Fruit fly (Drosophila melanogaster) whole organism, embryonic: ENCODE results near the gene CG43078.

Source experiments
- C15 ChIP-seq: fragments of 200-800 bp; sonication (Bioruptor generic); IDR thresholded peaks from 3 replicates; pipeline ENCODE4 v1.3.6; 2022; ENCODE audit warnings: missing biosample characterization, missing genetic modification characterization
- CG10267 ChIP-seq: fragments of 200-800 bp; sonication (Bioruptor generic); optimal IDR thresholded peaks from 2 replicates; lab custom pipeline; 2018; ENCODE audit warnings: missing biosample characterization, mild to moderate bottlenecking, missing genetic modification characterization, moderate library complexity
- CG10979 ChIP-seq: fragments of 200-800 bp; sonication (Bioruptor generic); optimal IDR thresholded peaks from 2 replicates; lab custom pipeline; 2018; ENCODE audit warnings: missing biosample characterization, mild to moderate bottlenecking, missing genetic modification characterization, moderate library complexity
- CG11398 ChIP-seq: fragments of 200-800 bp; sonication (Bioruptor generic); optimal IDR thresholded peaks from 2 replicates; lab custom pipeline; 2016; ENCODE audit warnings: missing biosample characterization, missing genetic modification characterization
- CG11456 ChIP-seq: fragments of 200-800 bp; sonication (Bioruptor generic); IDR thresholded peaks from 3 replicates; pipeline ENCODE4 v1.3.6; 2022; ENCODE audit warnings: missing biosample characterization, missing genetic modification characterization
- CG12391 ChIP-seq: fragments of 200-800 bp; sonication (Bioruptor generic); optimal IDR thresholded peaks from 3 replicates; lab custom pipeline; 2018; ENCODE audit warnings: missing biosample characterization, mild to moderate bottlenecking, missing genetic modification characterization, moderate library complexity
- CG12744 ChIP-seq: fragments of 200-800 bp; sonication (Bioruptor generic); optimal IDR thresholded peaks from 2 replicates; lab custom pipeline; 2016; ENCODE audit warnings: missing biosample characterization, missing genetic modification characterization
- CG13775 ChIP-seq: fragments of 200-800 bp; sonication (Bioruptor generic); optimal IDR thresholded peaks from 3 replicates; lab custom pipeline; 2017; ENCODE audit warnings: missing biosample characterization, mild to moderate bottlenecking, missing genetic modification characterization
- CG14710 ChIP-seq: fragments of 200-800 bp; sonication (Bioruptor generic); optimal IDR thresholded peaks from 3 replicates; lab custom pipeline; 2019; ENCODE audit warnings: missing biosample characterization, mild to moderate bottlenecking, missing genetic modification characterization, moderate library complexity
- CG17912 ChIP-seq: fragments of 200-800 bp; sonication (Bioruptor generic); optimal IDR thresholded peaks from 2 replicates; lab custom pipeline; 2018; ENCODE audit warnings: missing biosample characterization, mild to moderate bottlenecking, missing genetic modification characterization
- CG30403 ChIP-seq: fragments of 200-800 bp; sonication (Bioruptor generic); optimal IDR thresholded peaks from 3 replicates; lab custom pipeline; 2016; ENCODE audit warnings: missing biosample characterization, missing genetic modification characterization
- CG30431 ChIP-seq: fragments of 200-800 bp; sonication (Bioruptor generic); optimal IDR thresholded peaks from 2 replicates; lab custom pipeline; 2017; ENCODE audit warnings: missing biosample characterization, missing genetic modification characterization
- CG4282 ChIP-seq: fragments of 200-800 bp; sonication (Bioruptor generic); optimal IDR thresholded peaks from 2 replicates; lab custom pipeline; 2016; ENCODE audit warnings: missing biosample characterization, missing genetic modification characterization
- CG4424 ChIP-seq: fragments of 200-800 bp; sonication (Bioruptor generic); optimal IDR thresholded peaks from 3 replicates; lab custom pipeline; 2016; ENCODE audit warnings: missing biosample characterization, missing genetic modification characterization
- CG4854 ChIP-seq: fragments of 200-800 bp; sonication (Bioruptor generic); optimal IDR thresholded peaks from 2 replicates; lab custom pipeline; 2016; ENCODE audit warnings: missing biosample characterization, missing genetic modification characterization, inconsistent platforms
- CG6813 ChIP-seq: fragments of 200-800 bp; sonication (Bioruptor generic); optimal IDR thresholded peaks from 2 replicates; lab custom pipeline; 2017; ENCODE audit warnings: missing biosample characterization, missing genetic modification characterization, mild to moderate bottlenecking, moderate library complexity, missing genetic modification reagents
- CG7745 ChIP-seq: fragments of 200-800 bp; sonication (Bioruptor generic); optimal IDR thresholded peaks from 2 replicates; lab custom pipeline; 2018; ENCODE audit warnings: missing biosample characterization, mild to moderate bottlenecking, missing genetic modification characterization, moderate library complexity
- CG7987 ChIP-seq: fragments of 200-800 bp; sonication (Bioruptor generic); optimal IDR thresholded peaks from 2 replicates; lab custom pipeline; 2018; ENCODE audit warnings: missing biosample characterization, mild to moderate bottlenecking, missing genetic modification characterization, moderate library complexity
- CG9437 ChIP-seq: fragments of 200-800 bp; sonication (Bioruptor generic); optimal IDR thresholded peaks from 2 replicates; lab custom pipeline; 2018; ENCODE audit warnings: missing biosample characterization, mild to moderate bottlenecking, missing genetic modification characterization
- Chrac-16 ChIP-seq: fragments of 200-800 bp; sonication (Bioruptor generic); optimal IDR thresholded peaks from 3 replicates; lab custom pipeline; 2016; ENCODE audit warnings: missing biosample characterization, missing genetic modification characterization
- D ChIP-seq, 2 experiments: fragments of 200-800 bp in 1 of 2; fragments of >200 bp in 1 of 2; sonication (Bioruptor generic) in 1 of 2; optimal IDR thresholded peaks; 2 replicates in 1 of 2; 3 replicates in 1 of 2; lab custom pipeline; 2017; ENCODE audit warnings: mild to moderate bottlenecking in 1 of 2, missing biosample characterization in 1 of 2, missing genetic modification characterization in 1 of 2, missing genetic modification reagents in 1 of 2
- Dad ChIP-seq: fragments of 200-800 bp; sonication (Bioruptor generic); optimal IDR thresholded peaks from 3 replicates; lab custom pipeline; 2016; ENCODE audit warnings: missing biosample characterization, missing genetic modification characterization
- E2f2 ChIP-seq: fragments of 200-800 bp; sonication (Bioruptor generic); IDR thresholded peaks from 2 replicates; pipeline ENCODE4 v1.3.6; 2022; ENCODE audit warnings: missing biosample characterization, missing genetic modification characterization
- H2.0 ChIP-seq: fragments of 200-800 bp; sonication (Bioruptor generic); IDR thresholded peaks from 2 replicates; pipeline ENCODE4 v1.3.6; 2022; ENCODE audit warnings: missing biosample characterization, missing genetic modification characterization
- Hr51 ChIP-seq, 2 experiments: fragments of 200-800 bp; sonication (Bioruptor generic); optimal IDR thresholded peaks; 2 replicates in 1 of 2; 3 replicates in 1 of 2; lab custom pipeline; 2016 to 2018; ENCODE audit warnings: missing biosample characterization in 2 of 2, missing genetic modification characterization in 2 of 2, mild to moderate bottlenecking in 1 of 2, moderate library complexity in 1 of 2
- Neu2 ChIP-seq: fragments of 200-800 bp; sonication (Bioruptor generic); optimal IDR thresholded peaks from 3 replicates; lab custom pipeline; 2016; ENCODE audit warnings: missing biosample characterization, missing genetic modification characterization, borderline replicate concordance
- Nf-YC ChIP-seq: fragments of 200-800 bp; optimal IDR thresholded peaks from 3 replicates; lab custom pipeline; 2019; ENCODE audit warnings: missing biosample characterization, mild to moderate bottlenecking, missing genetic modification characterization, moderate library complexity
- Sin3A ChIP-seq: fragments of >200 bp; optimal IDR thresholded peaks from 2 replicates; lab custom pipeline; 2018
- Sox100B ChIP-seq: fragments of 200-800 bp; sonication (Bioruptor generic); optimal IDR thresholded peaks from 3 replicates; lab custom pipeline; 2018; ENCODE audit warnings: missing biosample characterization, mild to moderate bottlenecking, missing genetic modification characterization
- Sox102F ChIP-seq: fragments of 200-800 bp; sonication (Bioruptor generic); optimal IDR thresholded peaks from 2 replicates; lab custom pipeline; 2018; ENCODE audit warnings: missing biosample characterization, mild to moderate bottlenecking, missing genetic modification characterization, moderate library complexity
- Xbp1 ChIP-seq: fragments of 200-800 bp; sonication (Bioruptor generic); optimal IDR thresholded peaks from 3 replicates; lab custom pipeline; 2016; ENCODE audit warnings: missing biosample characterization, mild to moderate bottlenecking, missing genetic modification characterization
- amos ChIP-seq: fragments of 200-800 bp; sonication (Bioruptor generic); IDR thresholded peaks from 2 replicates; pipeline ENCODE4 v1.3.6; 2022; ENCODE audit warnings: missing biosample characterization, missing genetic modification characterization; ENCODE audit not compliant: partially characterized antibody
- bbx ChIP-seq: fragments of 200-800 bp; sonication (Bioruptor generic); IDR thresholded peaks from 2 replicates; pipeline ENCODE4 v1.3.6; 2022; ENCODE audit warnings: missing biosample characterization, missing genetic modification characterization; ENCODE audit not compliant: partially characterized antibody
- bigmax ChIP-seq: fragments of 200-800 bp; sonication (Bioruptor generic); optimal IDR thresholded peaks from 2 replicates; lab custom pipeline; 2018; ENCODE audit warnings: missing biosample characterization, mild to moderate bottlenecking, missing genetic modification characterization
- cg ChIP-seq: fragments of 200-800 bp; sonication (Bioruptor generic); optimal IDR thresholded peaks from 3 replicates; lab custom pipeline; 2019; ENCODE audit warnings: missing biosample characterization, mild to moderate bottlenecking, missing genetic modification characterization, moderate library complexity
- crp ChIP-seq, 2 experiments: fragments of 200-800 bp; sonication (Bioruptor generic); optimal IDR thresholded peaks; 2 replicates in 1 of 2; 3 replicates in 1 of 2; lab custom pipeline; 2017; ENCODE audit warnings: missing biosample characterization in 2 of 2, missing genetic modification characterization in 2 of 2, mild to moderate bottlenecking in 1 of 2, moderate library complexity in 1 of 2
- cwo ChIP-seq: fragments of 200-800 bp; sonication (Bioruptor generic); optimal IDR thresholded peaks from 3 replicates; lab custom pipeline; 2017; ENCODE audit warnings: missing biosample characterization, missing genetic modification characterization, mild to moderate bottlenecking, moderate library complexity, missing genetic modification reagents
- da ChIP-seq: fragments of 200-800 bp; sonication (Bioruptor generic); optimal IDR thresholded peaks from 2 replicates; lab custom pipeline; 2016; ENCODE audit warnings: missing biosample characterization, missing genetic modification characterization
- dmrt11E ChIP-seq: fragments of 200-800 bp; sonication (Bioruptor generic); optimal IDR thresholded peaks from 3 replicates; lab custom pipeline; 2018; ENCODE audit warnings: missing biosample characterization, mild to moderate bottlenecking, missing genetic modification characterization, moderate library complexity
- mirr ChIP-seq: fragments of 200-800 bp; sonication (Bioruptor generic); optimal IDR thresholded peaks from 3 replicates; lab custom pipeline; 2018; ENCODE audit warnings: missing biosample characterization, mild to moderate bottlenecking, missing genetic modification characterization
- nerfin-1 ChIP-seq: fragments of 200-800 bp; sonication (Bioruptor generic); optimal IDR thresholded peaks from 3 replicates; lab custom pipeline; 2019; ENCODE audit warnings: missing biosample characterization, mild to moderate bottlenecking, missing genetic modification characterization, moderate library complexity
- nerfin-2 ChIP-seq: fragments of 200-800 bp; sonication (Bioruptor generic); IDR thresholded peaks from 2 replicates; pipeline ENCODE4 v1.3.6; 2022; ENCODE audit warnings: missing biosample characterization, missing genetic modification characterization; ENCODE audit not compliant: partially characterized antibody
- phol ChIP-seq: fragments of 200-800 bp; sonication (Bioruptor generic); optimal IDR thresholded peaks from 3 replicates; lab custom pipeline; 2018; ENCODE audit warnings: missing biosample characterization, mild to moderate bottlenecking, missing genetic modification characterization, moderate library complexity
- sim ChIP-seq: fragments of 200-800 bp; sonication (Bioruptor generic); IDR thresholded peaks from 2 replicates; pipeline ENCODE4 v1.3.6; 2022; ENCODE audit warnings: missing biosample characterization, missing genetic modification characterization
- slp2 ChIP-seq: fragments of 200-800 bp; sonication (Bioruptor generic); optimal IDR thresholded peaks from 2 replicates; lab custom pipeline; 2016; ENCODE audit warnings: missing biosample characterization, missing genetic modification characterization
- tna ChIP-seq: fragments of 200-800 bp; sonication (Bioruptor generic); IDR thresholded peaks from 2 replicates; pipeline ENCODE4 v1.3.6; 2022; ENCODE audit warnings: missing biosample characterization, missing genetic modification characterization; ENCODE audit not compliant: partially characterized antibody
- trem ChIP-seq: fragments of 200-800 bp; optimal IDR thresholded peaks from 3 replicates; lab custom pipeline; 2019; ENCODE audit warnings: missing biosample characterization, mild to moderate bottlenecking, missing genetic modification characterization, moderate library complexity
- unpg ChIP-seq: fragments of 200-800 bp; sonication (Bioruptor generic); optimal IDR thresholded peaks from 3 replicates; lab custom pipeline; 2018; ENCODE audit warnings: missing biosample characterization, mild to moderate bottlenecking, missing genetic modification characterization, moderate library complexity
- zfh2 ChIP-seq: fragments of 200-800 bp; sonication (Bioruptor generic); optimal IDR thresholded peaks from 2 replicates; lab custom pipeline; 2016; ENCODE audit warnings: missing biosample characterization, missing genetic modification characterization

Gene CG43078

DNA sequence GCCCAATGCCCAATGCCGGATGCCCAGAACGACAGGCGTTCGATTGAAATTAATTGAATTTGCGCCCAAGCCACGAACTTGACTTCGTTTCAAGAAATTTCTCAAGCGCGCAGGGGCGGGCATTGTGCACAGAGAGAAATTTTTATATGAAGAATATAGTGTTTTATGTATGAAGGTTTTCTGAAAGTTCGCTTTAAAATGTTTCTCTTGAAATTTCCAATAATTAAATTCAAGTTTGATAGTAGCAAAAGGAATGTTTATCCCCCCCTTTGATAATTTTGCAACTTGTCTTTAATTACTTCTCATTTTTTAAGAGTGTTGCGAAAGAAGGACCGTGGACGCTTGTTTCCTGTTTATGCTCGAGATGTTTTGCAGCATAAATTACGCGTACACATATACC lies 32.7 kb upstream of the CG43078 start (continued):
- TF ChIP-seq Chrac-16 (GFP tag; lab: Kevin White, UChicago) (no peak), CG4282 (GFP tag; lab: Kevin White, UChicago) (no peak), CG14710 (peak; percentile 21), CG6813 (GFP tag; lab: Kevin White, UChicago) (no peak), Xbp1 (GFP tag; lab: Kevin White, UChicago) (peak; percentile 20), CG30431 (GFP tag; lab: Kevin White, UChicago) (no peak), slp2 (GFP tag; lab: Kevin White, UChicago) (no peak), da (no peak), tna (GFP tag; lab: Robert Waterston, UW) (no peak), CG30403 (GFP tag; lab: Kevin White, UChicago) (peak; percentile 9), Sox102F (GFP tag; lab: Kevin White, UChicago) (peak; percentile 42), CG10267 (tag; lab: Kevin White, UChicago) (peak; percentile 2), sim (GFP tag; lab: Robert Waterston, UW) (no peak), CG11456 (GFP tag; lab: Robert Waterston, UW) (0 out of 3 replicates have a peak, but pooled peaks have one; percentile 22), CG10979 (peak; percentile 55), nerfin-1 (tag; lab: Kevin White, UChicago) (peak; percentile 9), bbx (GFP tag; lab: Robert Waterston, UW) (no peak), trem (tag; lab: Kevin White, UChicago) (no peak), CG12391 (tag; lab: Kevin White, UChicago) (peak; percentile 34), Sin3A (no peak), CG13775 (peak; percentile 3), H2.0 (GFP tag; lab: Robert Waterston, UW) (no peak), C15 (GFP tag; lab: Robert Waterston, UW) (no peak), phol (tag; lab: Kevin White, UChicago) (peak; percentile 42), cwo (GFP tag; lab: Kevin White, UChicago) (no peak), E2f2 (GFP tag; lab: Robert Waterston, UW) (no peak), D (optimal IDR thresholded peaks at IDR 0.05; lab: Kevin White, UChicago) (no peak), D (GFP tag; optimal IDR thresholded peaks at IDR 0.05; lab: Kevin White, UChicago) (peak; percentile 14), Neu2 (GFP tag; lab: Kevin White, UChicago) (no peak), Dad (GFP tag; lab: Kevin White, UChicago) (no peak), cg (no peak), CG7987 (no peak), bigmax (GFP tag; lab: Kevin White, UChicago) (no peak), CG4854 (GFP tag; lab: Kevin White, UChicago) (no peak), crp (GFP tag; optimal IDR thresholded peaks at IDR 0.05; lab: Kevin White, UChicago) (no peak), CG7745 (no peak), CG12744 (GFP tag; lab: Kevin White, UChicago) (no peak), Nf-YC (tag; lab: Kevin White, UChicago) (no peak), CG17912 (GFP tag; lab: Kevin White, UChicago) (no peak), CG11398 (GFP tag; lab: Kevin White, UChicago) (no peak), amos (GFP tag; lab: Robert Waterston, UW) (no peak), nerfin-2 (GFP tag; lab: Robert Waterston, UW) (no peak), unpg (GFP tag; lab: Kevin White, UChicago) (peak; percentile 46), Hr51 (GFP tag; optimal IDR thresholded peaks at IDR 0.05; lab: Kevin White, UChicago) (peak in 1 of 2 experiments; percentile 32), CG4424 (GFP tag; lab: Kevin White, UChicago) (peak; percentile 36), zfh2 (no peak), dmrt11E (peak; percentile 48), Sox100B (GFP tag; lab: Kevin White, UChicago) (peak; percentile 5), mirr (GFP tag; lab: Kevin White, UChicago) (no peak), CG9437 (GFP tag; lab: Kevin White, UChicago) (peak; percentile 1)
